Worm (Caenorhabditis elegans) whole organism, young adult: ENCODE results near the gene nhr-213.

Experiments
- C17E4.6 ChIP-seq: fragments of 200-800 bp; sonication (Bioruptor generic); IDR thresholded peaks from 2 replicates; pipeline ENCODE4 v1.3.6; 2022; ENCODE audit warnings: missing genetic modification reagents, missing genetic modification characterization, missing compliant biosample characterization
- F33H1.4 ChIP-seq: fragments of 200-800 bp; sonication (Bioruptor generic); IDR thresholded peaks from 2 replicates; pipeline ENCODE4 v1.3.6; 2022; ENCODE audit warnings: missing genetic modification reagents, missing genetic modification characterization, missing compliant biosample characterization
- F39B2.1 ChIP-seq: fragments of 200-800 bp; sonication (Bioruptor generic); IDR thresholded peaks from 2 replicates; pipeline ENCODE4 v1.3.6; 2022; ENCODE audit warnings: missing genetic modification reagents, missing genetic modification characterization, missing compliant biosample characterization
- F49E8.2 ChIP-seq: sonication (generic microtip); optimal IDR thresholded peaks from 3 replicates; lab custom pipeline; 2017; ENCODE audit warnings: missing genetic modification characterization, mild to moderate bottlenecking, missing compliant biosample characterization, antibody characterized with exemption, moderate library complexity; ENCODE audit not compliant: insufficient read depth
- F55B11.4 ChIP-seq: sonication (generic microtip); optimal IDR thresholded peaks from 2 replicates; lab custom pipeline; 2016; ENCODE audit warnings: missing compliant biosample characterization, missing genetic modification characterization, borderline replicate concordance; ENCODE audit not compliant: insufficient read depth
- F57C9.4 ChIP-seq: sonication (generic microtip); optimal IDR thresholded peaks from 2 replicates; lab custom pipeline; 2017; ENCODE audit warnings: mild to moderate bottlenecking, missing genetic modification characterization, missing compliant biosample characterization
- K12H6.12 ChIP-seq: fragments of 200-800 bp; sonication (Bioruptor generic); optimal IDR thresholded peaks from 2 replicates; lab custom pipeline; 2018; ENCODE audit warnings: mild to moderate bottlenecking, missing genetic modification characterization, missing compliant biosample characterization
- ama-1 ChIP-seq, 3 experiments: fragments of 150-350 bp in 1 of 3; sonication (generic microtip) in 2 of 3; optimal IDR thresholded peaks; 2 replicates each; lab custom pipeline; 2014 to 2018; ENCODE audit warnings: missing biosample characterization in 2 of 3, missing genetic modification characterization in 2 of 3, missing genetic modification reagents in 2 of 3
- aptf-3 ChIP-seq: fragments of 200-800 bp; sonication (Bioruptor generic); IDR thresholded peaks from 2 replicates; pipeline ENCODE4 v1.3.6; 2022; ENCODE audit warnings: missing genetic modification characterization, missing compliant biosample characterization
- athp-1 ChIP-seq: sonication (generic microtip); optimal IDR thresholded peaks from 2 replicates; lab custom pipeline; 2017; ENCODE audit warnings: mild to moderate bottlenecking, missing genetic modification characterization, missing compliant biosample characterization
- ccch-3 ChIP-seq: fragments of 200-800 bp; sonication (Bioruptor generic); optimal IDR thresholded peaks from 2 replicates; lab custom pipeline; 2018; ENCODE audit warnings: mild to moderate bottlenecking, missing genetic modification characterization, missing compliant biosample characterization
- cebp-1 ChIP-seq, 2 experiments: fragments of 200-800 bp in 1 of 2; sonication (Bioruptor generic) in 1 of 2; sonication (generic microtip) in 1 of 2; IDR thresholded peaks in 1 of 2; optimal IDR thresholded peaks in 1 of 2; 2 replicates each; pipeline versions ENCODE4 v1.3.6 to Lab custom; 2017 to 2022; ENCODE audit warnings: missing compliant biosample characterization in 2 of 2, missing genetic modification characterization in 2 of 2, mild to moderate bottlenecking in 1 of 2, missing genetic modification reagents in 1 of 2, moderate library complexity in 1 of 2
- ceh-100 ChIP-seq: fragments of 200-800 bp; sonication (Bioruptor generic); IDR thresholded peaks from 2 replicates; pipeline ENCODE4 v1.3.6; 2022; ENCODE audit warnings: missing genetic modification reagents, missing genetic modification characterization, missing compliant biosample characterization
- ceh-58 ChIP-seq: fragments of 200-800 bp; sonication (Bioruptor generic); IDR thresholded peaks from 2 replicates; pipeline ENCODE4 v1.3.6; 2022; ENCODE audit warnings: missing genetic modification characterization, missing compliant biosample characterization
- ceh-91 ChIP-seq: fragments of 200-800 bp; sonication (Bioruptor generic); IDR thresholded peaks from 2 replicates; pipeline ENCODE4 v1.3.6; 2022; ENCODE audit warnings: missing genetic modification reagents, missing genetic modification characterization, missing compliant biosample characterization
- die-1 ChIP-seq: sonication (generic microtip); optimal IDR thresholded peaks from 2 replicates; lab custom pipeline; 2016; ENCODE audit warnings: missing genotype, mild to moderate bottlenecking, missing genetic modification characterization, missing compliant biosample characterization
- egl-18 ChIP-seq: fragments of 200-800 bp; sonication (Bioruptor generic); IDR thresholded peaks from 2 replicates; pipeline ENCODE4 v1.3.6; 2022; ENCODE audit warnings: missing genetic modification reagents, missing genetic modification characterization, missing compliant biosample characterization
- egrh-3 ChIP-seq: fragments of 200-800 bp; sonication (Bioruptor generic); IDR thresholded peaks from 2 replicates; pipeline ENCODE4 v1.3.6; 2022; ENCODE audit warnings: missing genetic modification reagents, missing genetic modification characterization, missing compliant biosample characterization
- gei-17 ChIP-seq: fragments of 200-800 bp; sonication (Bioruptor generic); optimal IDR thresholded peaks from 2 replicates; lab custom pipeline; 2018; ENCODE audit warnings: mild to moderate bottlenecking, missing genetic modification characterization, missing compliant biosample characterization
- hmg-20 ChIP-seq: fragments of 200-800 bp; sonication (Bioruptor generic); IDR thresholded peaks from 2 replicates; pipeline ENCODE4 v1.3.6; 2022; ENCODE audit warnings: missing genetic modification reagents, missing genetic modification characterization, missing compliant biosample characterization
- let-607 ChIP-seq, 2 experiments: fragments of 200-800 bp in 1 of 2; sonication (Bioruptor generic) in 1 of 2; sonication (generic microtip) in 1 of 2; optimal IDR thresholded peaks; 2 replicates each; lab custom pipeline; 2016 to 2018; ENCODE audit warnings: mild to moderate bottlenecking in 2 of 2, missing compliant biosample characterization in 2 of 2, missing genetic modification characterization in 2 of 2, moderate library complexity in 2 of 2, missing genotype in 1 of 2
- lin-26 ChIP-seq: fragments of 200-800 bp; sonication (Bioruptor generic); IDR thresholded peaks from 2 replicates; pipeline ENCODE4 v1.3.6; 2022; ENCODE audit warnings: missing genetic modification reagents, missing genetic modification characterization, missing compliant biosample characterization
- lin-35 ChIP-seq, 3 experiments: fragments of 150-350 bp in 2 of 3; sonication (generic microtip) in 1 of 3; optimal IDR thresholded peaks; 2 replicates each; lab custom pipeline; 2014 to 2018; ENCODE audit warnings: missing biosample characterization in 3 of 3, missing genetic modification characterization in 3 of 3, missing genetic modification reagents in 3 of 3
- lsl-1 ChIP-seq: fragments of 200-800 bp; sonication (Bioruptor generic); optimal IDR thresholded peaks from 2 replicates; lab custom pipeline; 2018; ENCODE audit warnings: mild to moderate bottlenecking, missing genetic modification characterization, moderate library complexity, missing compliant biosample characterization
- madf-8 ChIP-seq: fragments of 200-800 bp; sonication (Bioruptor generic); conservative IDR thresholded peaks from 2 replicates; pipeline ENCODE4 v1.3.6; 2022; ENCODE audit warnings: missing genetic modification reagents, missing genetic modification characterization, missing compliant biosample characterization
- mel-28 ChIP-seq: sonication (generic microtip); optimal IDR thresholded peaks from 2 replicates; lab custom pipeline; 2016; ENCODE audit warnings: borderline replicate concordance, mild to moderate bottlenecking, missing genetic modification characterization, missing compliant biosample characterization
- mxl-1 ChIP-seq: sonication (generic microtip); optimal IDR thresholded peaks from 2 replicates; lab custom pipeline; 2016; ENCODE audit warnings: missing genetic modification characterization, missing compliant biosample characterization
- nfya-1 ChIP-seq: sonication (generic microtip); optimal IDR thresholded peaks from 2 replicates; lab custom pipeline; 2017; ENCODE audit warnings: antibody characterized with exemption, missing compliant biosample characterization, missing genetic modification characterization, borderline replicate concordance; ENCODE audit not compliant: insufficient read depth
- nhr-179 ChIP-seq: sonication (generic microtip); optimal IDR thresholded peaks from 2 replicates; lab custom pipeline; 2016; ENCODE audit warnings: mild to moderate bottlenecking, missing genetic modification characterization, missing compliant biosample characterization
- nhr-80 ChIP-seq: sonication (generic microtip); optimal IDR thresholded peaks from 2 replicates; lab custom pipeline; 2016; ENCODE audit warnings: missing genetic modification characterization, missing compliant biosample characterization
- nhr-90 ChIP-seq: sonication (generic microtip); optimal IDR thresholded peaks from 2 replicates; lab custom pipeline; 2016; ENCODE audit warnings: missing genotype, mild to moderate bottlenecking, missing genetic modification characterization, missing compliant biosample characterization
- pbrm-1 ChIP-seq: fragments of 200-800 bp; sonication (Bioruptor generic); IDR thresholded peaks from 2 replicates; pipeline ENCODE4 v1.3.6; 2022; ENCODE audit warnings: missing genetic modification reagents, missing genetic modification characterization, missing compliant biosample characterization
- rcor-1 ChIP-seq: fragments of 200-800 bp; sonication (Bioruptor generic); IDR thresholded peaks from 2 replicates; pipeline ENCODE4 v1.3.6; 2022; ENCODE audit warnings: missing genetic modification reagents, missing genetic modification characterization, missing compliant biosample characterization
- sea-2 ChIP-seq: fragments of 200-800 bp; sonication (Bioruptor generic); IDR thresholded peaks from 2 replicates; pipeline ENCODE4 v1.3.6; 2022; ENCODE audit warnings: missing genetic modification characterization, missing compliant biosample characterization
- snpc-1.1 ChIP-seq: sonication (generic microtip); optimal IDR thresholded peaks from 2 replicates; lab custom pipeline; 2017; ENCODE audit warnings: missing genetic modification characterization, mild to moderate bottlenecking, missing compliant biosample characterization, antibody characterized with exemption, moderate library complexity, missing genotype, missing genetic modification reagents; ENCODE audit not compliant: insufficient read depth
- snpc-1.3 ChIP-seq: sonication (generic microtip); optimal IDR thresholded peaks from 2 replicates; lab custom pipeline; 2017; ENCODE audit warnings: missing genetic modification characterization, mild to moderate bottlenecking, missing compliant biosample characterization, antibody characterized with exemption, moderate library complexity, missing genotype, missing genetic modification reagents; ENCODE audit not compliant: insufficient read depth
- somi-1 ChIP-seq: fragments of 200-800 bp; sonication (Bioruptor generic); optimal IDR thresholded peaks from 2 replicates; lab custom pipeline; 2018; ENCODE audit warnings: mild to moderate bottlenecking, missing genetic modification characterization, missing compliant biosample characterization
- tbp1 ChIP-seq: fragments of 200-800 bp; sonication (Bioruptor generic); optimal IDR thresholded peaks from 2 replicates; lab custom pipeline; 2018; ENCODE audit warnings: mild to moderate bottlenecking, missing genetic modification characterization, missing compliant biosample characterization
- tlf-1 ChIP-seq: fragments of 200-800 bp; sonication (Bioruptor generic); optimal IDR thresholded peaks from 2 replicates; lab custom pipeline; 2018; ENCODE audit warnings: mild to moderate bottlenecking, missing genetic modification characterization, missing compliant biosample characterization
- unc-62 ChIP-seq: fragments of 150-350 bp; optimal IDR thresholded peaks from 2 replicates; lab custom pipeline; 2014; ENCODE audit warnings: missing biosample characterization, missing genetic modification reagents, missing genetic modification characterization
- ztf-25 ChIP-seq: fragments of 200-800 bp; sonication (Bioruptor generic); IDR thresholded peaks from 2 replicates; pipeline ENCODE4 v1.3.6; 2022; ENCODE audit warnings: missing genetic modification reagents, missing genetic modification characterization, missing compliant biosample characterization

nhr-213 gene

ce11 chrV:15900564-15900963 is 4.0 kb upstream of the nhr-213 start:
- TF ChIP-seq cebp-1 (GFP tag; IDR thresholded peaks at IDR 0.05; lab: Robert Waterston, UW) (no peak), cebp-1 (tag; optimal IDR thresholded peaks at IDR 0.05; lab: Kevin White, UChicago) (no peak), die-1 (tag; lab: Kevin White, UChicago) (no peak), ceh-100 (no peak), K12H6.12 (tag; lab: Kevin White, UChicago) (no peak), nhr-80 (no peak), F39B2.1 (GFP tag; lab: Robert Waterston, UW) (no peak), F55B11.4 (no peak), mxl-1 (tag; lab: Kevin White, UChicago) (no peak), aptf-3 (GFP tag; lab: Robert Waterston, UW) (no peak), unc-62 (GFP tag; lab: Kevin White, UChicago) (no peak), pbrm-1 (GFP tag; lab: Robert Waterston, UW) (no peak), sea-2 (no peak)

DNA sequence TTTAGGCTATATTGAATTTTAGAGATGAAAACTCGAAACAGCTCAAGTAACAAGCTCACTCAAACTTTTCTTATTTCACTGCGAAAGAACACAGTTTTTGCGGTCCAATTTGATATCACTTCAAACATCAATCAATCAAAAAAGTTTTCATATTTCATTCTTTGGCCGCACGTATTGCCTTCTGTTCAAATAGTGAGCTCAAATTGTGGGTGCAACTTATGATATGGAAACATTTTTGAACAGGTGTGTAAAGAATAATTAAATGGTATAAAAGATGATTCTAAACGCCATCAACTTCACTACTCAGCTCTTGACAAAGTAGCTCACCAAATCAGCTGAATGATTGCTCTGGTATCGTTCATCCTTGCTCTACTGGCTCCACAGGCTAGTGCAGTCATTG is 3.1 kb upstream of the nhr-213 start, which contains the start of gene T06C12.14:
T06C12.14 (plus strand) TSS at position 301 of the 400 bp plus-strand sequence.
- TF ChIP-seq gei-17, result no peak
- no peak for TF ChIP-seq snpc-1.1 (tag; lab: Kevin White, UChicago)
- TF ChIP-seq ceh-58, result no peak
- TF ChIP-seq ceh-91 (GFP tag; lab: Robert Waterston, UW), result no peak
- no peak for TF ChIP-seq F57C9.4
- no peak for TF ChIP-seq mel-28 (tag; lab: Kevin White, UChicago)
- no peak for TF ChIP-seq lin-35 (GFP tag; optimal IDR thresholded peaks at IDR 0.05; lab: Kevin White, UChicago)
- TF ChIP-seq egl-18 (GFP tag; lab: Robert Waterston, UW), result no peak
- TF ChIP-seq lin-26 (GFP tag; lab: Robert Waterston, UW), result no peak
- TF ChIP-seq F49E8.2 (tag; lab: Kevin White, UChicago), result no peak
- no peak for TF ChIP-seq ama-1 (optimal IDR thresholded peaks at IDR 0.05; lab: Kevin White, UChicago)
- no peak for TF ChIP-seq ama-1 (GFP tag; optimal IDR thresholded peaks at IDR 0.05; lab: Kevin White, UChicago)
- no peak for TF ChIP-seq F33H1.4 (GFP tag; lab: Robert Waterston, UW)
- TF ChIP-seq ztf-25, result no peak
- TF ChIP-seq somi-1 (GFP tag; lab: Kevin White, UChicago), result no peak
- TF ChIP-seq tlf-1 (GFP tag; lab: Kevin White, UChicago), result no peak
- no peak for TF ChIP-seq madf-8
- TF ChIP-seq athp-1 (tag; lab: Kevin White, UChicago), result no peak
- TF ChIP-seq nhr-90 (tag; lab: Kevin White, UChicago), result no peak

DNA sequence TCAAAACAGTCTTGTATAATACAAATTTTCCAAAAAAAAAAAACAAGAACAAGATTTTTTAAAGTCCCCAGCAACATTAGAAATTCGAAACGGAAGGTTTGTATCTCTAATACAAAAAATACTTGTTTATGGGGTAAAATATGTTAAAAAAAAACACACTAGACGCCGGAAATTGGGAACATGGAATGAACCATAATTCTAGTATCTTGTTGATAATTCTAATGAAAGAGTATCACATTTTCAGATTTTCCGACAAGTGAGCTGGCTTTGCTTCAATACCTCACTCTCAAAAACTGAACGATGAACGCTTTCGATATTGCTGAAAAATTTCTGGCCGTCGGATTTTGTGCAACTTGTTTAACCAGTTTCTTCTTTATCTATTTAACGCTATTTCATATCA is 1.1 kb upstream of the nhr-213 start, which contains the start of gene str-60:
str-60 (plus strand) TSS at position 301 of the 400 bp plus-strand sequence.
- TF ChIP-seq lsl-1 (GFP tag; lab: Kevin White, UChicago) (no peak), let-607 (tag; optimal IDR thresholded peaks at IDR 0.05; lab: Kevin White, UChicago) (no peak), rcor-1 (no peak), egrh-3 (no peak), nfya-1 (tag; lab: Kevin White, UChicago) (no peak), snpc-1.3 (tag; lab: Kevin White, UChicago) (no peak), ccch-3 (no peak), aptf-3 (GFP tag; lab: Robert Waterston, UW) (no peak), tbp1 (GFP tag; lab: Kevin White, UChicago) (no peak), C17E4.6 (no peak), nhr-179 (tag; lab: Kevin White, UChicago) (no peak), hmg-20 (GFP tag; lab: Robert Waterston, UW) (no peak)
